Fruit fly (Drosophila melanogaster) whole organism, prepupa: ENCODE results near the gene He.

ENCODE experiments used
- CG10669 ChIP-seq: fragments of 200-800 bp; sonication (Bioruptor generic); optimal IDR thresholded peaks from 3 replicates; lab custom pipeline; 2018; ENCODE audit warnings: missing biosample characterization, mild to moderate bottlenecking, missing genetic modification characterization, moderate library complexity
- CG11762 ChIP-seq: fragments of 200-800 bp; sonication (Bioruptor generic); optimal IDR thresholded peaks from 3 replicates; lab custom pipeline; 2016; ENCODE audit warnings: missing biosample characterization, missing genetic modification characterization; ENCODE audit not compliant: insufficient read depth
- CG15336 ChIP-seq: fragments of 200-800 bp; sonication (Bioruptor generic); IDR thresholded peaks from 2 replicates; pipeline ENCODE4 v1.3.6; 2022; ENCODE audit warnings: missing biosample characterization, missing genetic modification characterization
- CG16779 ChIP-seq: fragments of 200-800 bp; sonication (Bioruptor generic); optimal IDR thresholded peaks from 3 replicates; lab custom pipeline; 2017; ENCODE audit warnings: missing biosample characterization, mild to moderate bottlenecking, missing genetic modification characterization
- CG6163 ChIP-seq: fragments of 200-800 bp; sonication (Bioruptor generic); IDR thresholded peaks from 3 replicates; pipeline ENCODE4 v1.3.6; 2022; ENCODE audit warnings: missing biosample characterization, missing genetic modification characterization
- Eip78C ChIP-seq: fragments of 200-800 bp; sonication (Bioruptor generic); peaks from one replicate; lab custom pipeline; 2016; ENCODE audit warnings: missing biosample characterization, missing genetic modification characterization
- Gug ChIP-seq: fragments of 200-800 bp; sonication (Bioruptor generic); IDR thresholded peaks from 2 replicates; pipeline ENCODE4 v1.3.6; 2022; ENCODE audit warnings: missing biosample characterization, missing genetic modification characterization
- OdsH ChIP-seq: fragments of 200-800 bp; sonication (Bioruptor generic); optimal IDR thresholded peaks from 3 replicates; lab custom pipeline; 2016; ENCODE audit warnings: missing biosample characterization, missing genetic modification characterization
- Sox14 ChIP-seq: fragments of 200-800 bp; sonication (Bioruptor generic); optimal IDR thresholded peaks from 3 replicates; lab custom pipeline; 2016; ENCODE audit warnings: missing biosample characterization, missing genetic modification characterization
- Sox15 ChIP-seq: fragments of 200-800 bp; sonication (Bioruptor generic); optimal IDR thresholded peaks from 3 replicates; lab custom pipeline; 2016; ENCODE audit warnings: missing biosample characterization, missing genetic modification characterization
- achi ChIP-seq: fragments of 200-800 bp; sonication (Bioruptor generic); optimal IDR thresholded peaks from 3 replicates; lab custom pipeline; 2016; ENCODE audit warnings: missing biosample characterization, missing genetic modification characterization
- net ChIP-seq: fragments of 200-800 bp; sonication (Bioruptor generic); optimal IDR thresholded peaks from 3 replicates; lab custom pipeline; 2016; ENCODE audit warnings: missing biosample characterization, missing genetic modification characterization

DNA sequence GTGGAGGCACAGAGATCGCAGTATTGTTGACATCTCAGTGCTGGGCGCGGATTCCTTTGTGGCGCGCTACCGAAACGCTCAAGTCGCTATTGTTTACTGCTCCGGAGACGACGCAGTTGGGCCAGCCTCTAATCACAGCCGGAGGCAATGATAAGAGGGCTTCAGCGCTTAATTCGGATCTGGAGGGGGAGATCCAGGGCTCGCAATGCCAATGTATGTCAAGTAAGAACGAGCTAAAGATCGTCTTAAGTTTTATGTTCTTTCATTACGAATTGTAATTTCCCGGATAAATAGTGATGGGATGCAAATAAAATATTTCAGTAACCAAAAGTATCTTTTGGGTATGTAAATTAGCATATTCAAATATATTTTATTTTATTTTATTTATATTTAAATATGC lies 2.9 kb downstream of the He start, which contains the start of the genes NimB4 and NimB5:
- no peak for TF ChIP-seq CG10669 (GFP tag; lab: Kevin White, UChicago)
- TF ChIP-seq Sox15 (GFP tag; lab: Kevin White, UChicago): no peak
- no peak for TF ChIP-seq net (GFP tag; lab: Kevin White, UChicago)
- TF ChIP-seq CG6163 (GFP tag; lab: Robert Waterston, UW): no peak
- no peak for TF ChIP-seq Gug
- TF ChIP-seq CG11762 (GFP tag; lab: Kevin White, UChicago): no peak
- TF ChIP-seq CG15336 (GFP tag; lab: Robert Waterston, UW): no peak
- TF ChIP-seq achi (GFP tag; lab: Kevin White, UChicago): no peak
- TF ChIP-seq Sox14 (GFP tag; lab: Kevin White, UChicago): no peak
- no peak for TF ChIP-seq CG16779 (tag; lab: Kevin White, UChicago)
- no peak for TF ChIP-seq Eip78C (GFP tag; lab: Kevin White, UChicago)
- no peak for TF ChIP-seq OdsH
